Worm (Caenorhabditis elegans): ENCODE results near the gene C17H12.10.
A peak's percentile ranks its signal among the peaks of the same experiment; 100 is the strongest.

The C17H12.10 gene

DNA sequence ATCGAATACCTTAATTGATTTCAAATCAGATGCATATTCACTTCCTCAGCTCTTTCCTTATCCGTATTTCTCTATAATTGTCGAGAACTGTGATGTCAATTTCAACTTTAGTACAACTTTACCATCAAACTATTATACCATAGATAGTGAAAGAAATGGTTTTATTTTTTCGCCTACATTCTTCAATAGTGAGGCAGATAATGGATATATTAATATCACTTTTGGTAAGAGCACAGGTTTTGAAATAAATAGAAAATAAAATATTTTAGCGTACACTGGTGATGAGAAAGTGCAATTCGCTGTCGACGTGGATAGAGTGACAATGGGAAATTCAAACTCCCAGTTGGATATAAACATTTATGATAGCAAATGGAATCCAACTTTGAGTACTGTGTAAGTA lies 25.6 kb downstream of the C17H12.10 start:
- TF ChIP-seq C34B4.2 (tag; optimal IDR thresholded peaks at IDR 0.05) (no peak), tlp-1 (tag; optimal IDR thresholded peaks at IDR 0.05) (no peak), lin-39 (tag; optimal IDR thresholded peaks at IDR 0.05) (no peak)

ce11 chrIV:6833617-6834016 lies 27.0 kb downstream of the C17H12.10 start:
- TF ChIP-seq nhr-20 (tag; optimal IDR thresholded peaks at IDR 0.05) (no peak), ztf-4 (tag; optimal IDR thresholded peaks at IDR 0.05) (no peak), blmp-1 (tag; optimal IDR thresholded peaks at IDR 0.05) (peak; percentile 47), ces-1 (GFP tag; optimal IDR thresholded peaks at IDR 0.05) (no peak), sup-37 (GFP tag; optimal IDR thresholded peaks at IDR 0.05) (no peak), elt-3 (tag; optimal IDR thresholded peaks at IDR 0.05) (peak in 1 of 6 experiments; percentile 14), jun-1 (tag; optimal IDR thresholded peaks at IDR 0.05) (no peak), mab-9 (GFP tag; IDR thresholded peaks at IDR 0.05) (0 out of 2 replicates have a peak, but pooled peaks have one; percentile 8), F16B12.6 (tag; optimal IDR thresholded peaks at IDR 0.05) (no peak)

DNA sequence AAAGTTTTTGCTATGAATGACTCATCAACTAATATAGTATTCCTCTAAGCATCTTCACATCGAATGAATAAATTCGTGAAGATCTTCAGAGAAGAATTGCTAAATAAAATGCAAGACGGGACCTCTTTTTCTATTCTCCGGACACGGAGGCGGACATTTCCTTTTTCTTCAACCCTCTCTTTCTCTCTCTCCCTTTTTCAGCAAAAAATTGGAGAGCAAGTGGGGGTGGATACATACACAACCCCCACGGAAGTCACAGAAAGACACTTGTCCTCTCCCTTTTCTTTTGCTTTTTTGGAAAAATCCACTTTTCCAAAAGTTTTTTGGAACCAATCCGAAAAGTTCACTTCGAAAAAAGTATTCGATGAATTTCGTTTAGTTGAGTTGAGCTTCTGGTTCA lies 28.1 kb downstream of the C17H12.10 start:
- TF ChIP-seq lin-14 (GFP tag; optimal IDR thresholded peaks at IDR 0.05), result peak; percentile 83
- peak; percentile 28 for TF ChIP-seq ces-1 (GFP tag; optimal IDR thresholded peaks at IDR 0.05)
- TF ChIP-seq isw-1 (GFP tag; IDR thresholded peaks at IDR 0.05), result peak; percentile 10; the same call in 1 of the 2 replicates
- TF ChIP-seq lsy-2 (tag; optimal IDR thresholded peaks at IDR 0.05), result peak in 1 of 2 experiments; percentile 19
- no peak for TF ChIP-seq fkh-4 (tag; optimal IDR thresholded peaks at IDR 0.05; ENCODE audit: borderline replicate concordance)
- TF ChIP-seq nhr-71 (tag; optimal IDR thresholded peaks at IDR 0.05), result peak; percentile 10
- peak in 1 of 3 experiments; percentile 29 for TF ChIP-seq ceh-82 (tag; optimal IDR thresholded peaks at IDR 0.05)
- TF ChIP-seq fkh-10 (GFP tag; optimal IDR thresholded peaks at IDR 0.05), result peak; percentile 86
- TF ChIP-seq unc-86 (tag; optimal IDR thresholded peaks at IDR 0.05), result peak; percentile 50
- TF ChIP-seq snpc-4 (tag; optimal IDR thresholded peaks at IDR 0.05), result no peak

DNA sequence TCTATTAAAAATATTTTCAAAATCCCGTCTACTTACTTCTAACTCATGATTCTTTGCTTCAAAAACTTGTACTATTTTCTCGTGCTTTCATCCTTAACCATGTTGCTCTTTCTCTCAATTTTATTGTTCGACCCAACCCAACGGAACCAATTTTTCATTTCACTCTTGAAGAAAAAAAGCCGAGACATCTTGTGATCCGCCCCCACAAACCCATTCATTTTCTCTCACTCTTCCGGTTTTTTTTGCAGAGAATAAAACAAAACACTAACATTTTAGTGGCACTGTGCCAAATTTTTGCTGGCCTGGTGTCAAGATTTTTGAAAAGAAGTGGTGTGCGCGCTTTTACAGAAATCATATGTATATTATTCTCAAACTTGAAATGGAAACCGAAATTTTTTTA lies 30.2 kb downstream of the C17H12.10 start:
- TF ChIP-seq ztf-4 (tag; optimal IDR thresholded peaks at IDR 0.05), result no peak
- TF ChIP-seq snu-23 (GFP tag; optimal IDR thresholded peaks at IDR 0.05), result no peak
- no peak for TF ChIP-seq snpc-4 (tag; optimal IDR thresholded peaks at IDR 0.05)
- TF ChIP-seq dsc-1 (tag; optimal IDR thresholded peaks at IDR 0.05), result peak; percentile 35
- TF ChIP-seq sptf-1 (tag; optimal IDR thresholded peaks at IDR 0.05), result no peak
- TF ChIP-seq ces-1 (GFP tag; optimal IDR thresholded peaks at IDR 0.05), result no peak
- no peak for TF ChIP-seq blmp-1 (tag; optimal IDR thresholded peaks at IDR 0.05)
- no peak for TF ChIP-seq unc-30 (tag; optimal IDR thresholded peaks at IDR 0.05)
- no peak for TF ChIP-seq ceh-8 (GFP tag; optimal IDR thresholded peaks at IDR 0.05)
- TF ChIP-seq nhr-20 (tag; optimal IDR thresholded peaks at IDR 0.05), result no peak
- TF ChIP-seq lin-39 (tag; optimal IDR thresholded peaks at IDR 0.05), result no peak
- no peak for TF ChIP-seq efl-1 (optimal IDR thresholded peaks at IDR 0.05)
- peak in 1 of 2 experiments; percentile 76 for TF ChIP-seq efl-1 (GFP tag; optimal IDR thresholded peaks at IDR 0.05 in 1 of 2)
- no peak for TF ChIP-seq nhr-47 (tag; optimal IDR thresholded peaks at IDR 0.05)
- peak; percentile 46 for TF ChIP-seq rnt-1 (tag; optimal IDR thresholded peaks at IDR 0.05)
- TF ChIP-seq lin-15B (tag; optimal IDR thresholded peaks at IDR 0.05), result no peak
- TF ChIP-seq nhr-71 (tag; optimal IDR thresholded peaks at IDR 0.05), result peak; percentile 43
- TF ChIP-seq mab-9 (GFP tag; IDR thresholded peaks at IDR 0.05), result no peak
- peak; percentile 84 for TF ChIP-seq lin-14 (GFP tag; optimal IDR thresholded peaks at IDR 0.05)
- peak in 1 of 2 experiments; percentile 33 for TF ChIP-seq lsy-2 (tag; optimal IDR thresholded peaks at IDR 0.05)
- TF ChIP-seq unc-62 (GFP tag; optimal IDR thresholded peaks at IDR 0.05), result no peak

- TF ChIP-seq snpc-4 (tag; optimal IDR thresholded peaks at IDR 0.05) (no peak), fkh-10 (GFP tag; optimal IDR thresholded peaks at IDR 0.05) (peak; percentile 94), lin-15B (tag; optimal IDR thresholded peaks at IDR 0.05) (no peak), zag-1 (tag; optimal IDR thresholded peaks at IDR 0.05) (peak; percentile 73), nhr-28 (tag; optimal IDR thresholded peaks at IDR 0.05) (no peak), pqm-1 (tag; optimal IDR thresholded peaks at IDR 0.05) (peak; percentile 49), grh-1 (GFP tag; IDR thresholded peaks at IDR 0.05) (no peak), unc-30 (tag; optimal IDR thresholded peaks at IDR 0.05) (no peak), mdl-1 (tag; optimal IDR thresholded peaks at IDR 0.05) (peak in 1 of 2 experiments; percentile 41), lin-13 (GFP tag; optimal IDR thresholded peaks at IDR 0.05) (peak; percentile 58), nhr-237 (tag; optimal IDR thresholded peaks at IDR 0.05) (peak; percentile 34), lin-39 (tag; optimal IDR thresholded peaks at IDR 0.05) (peak; percentile 61), blmp-1 (tag; optimal IDR thresholded peaks at IDR 0.05) (peak; percentile 80), hlh-4 (tag; optimal IDR thresholded peaks at IDR 0.05) (no peak), hlh-17 (GFP tag; optimal IDR thresholded peaks at IDR 0.05; ENCODE audit: borderline replicate concordance) (no peak), efl-1 (optimal IDR thresholded peaks at IDR 0.05) (peak; percentile 72 to 74), efl-1 (GFP tag; optimal IDR thresholded peaks at IDR 0.05 in 1 of 2) (peak; percentile 40 to 90), nhr-20 (tag; optimal IDR thresholded peaks at IDR 0.05) (peak; percentile 88), nhr-84 (tag; optimal IDR thresholded peaks at IDR 0.05) (no peak), egl-27 (tag; optimal IDR thresholded peaks at IDR 0.05) (peak; percentile 44 to 67), vab-15 (tag; optimal IDR thresholded peaks at IDR 0.05) (no peak)
Measured at ce11 chrIV:6839091-6839522, 32.5 kb downstream of the C17H12.10 start.

Measured in whole organism, L1 larva.